Fruit fly (Drosophila melanogaster) whole organism, adult: ENCODE measurements around the gene Cat.

Source experiments
- CG11617 ChIP-seq: fragments of 200-800 bp; sonication (Bioruptor generic); optimal IDR thresholded peaks from 2 replicates; lab custom pipeline; 2017; ENCODE audit warnings: mild to moderate bottlenecking, missing biosample characterization, missing genetic modification reagents, missing genetic modification characterization
- CG12768 ChIP-seq: fragments of 200-800 bp; sonication (Bioruptor generic); optimal IDR thresholded peaks from 2 replicates; lab custom pipeline; 2017; ENCODE audit warnings: missing biosample characterization, missing genetic modification characterization, mild to moderate bottlenecking, moderate library complexity, missing genetic modification reagents
- CG7101 ChIP-seq: fragments of 200-800 bp; sonication (Bioruptor generic); optimal IDR thresholded peaks from 2 replicates; lab custom pipeline; 2018; ENCODE audit warnings: missing biosample characterization, mild to moderate bottlenecking, missing genetic modification characterization, moderate library complexity
- Clk ChIP-seq: fragments of 200-800 bp; sonication (Bioruptor generic); optimal IDR thresholded peaks from 2 replicates; lab custom pipeline; 2017; ENCODE audit warnings: missing biosample characterization, missing genetic modification characterization
- Hr96 ChIP-seq: fragments of 200-800 bp; sonication (Bioruptor generic); optimal IDR thresholded peaks from 2 replicates; lab custom pipeline; 2016; ENCODE audit warnings: missing biosample characterization, missing genetic modification characterization
- bab1 ChIP-seq: fragments of 200-800 bp; sonication (Bioruptor generic); optimal IDR thresholded peaks from 3 replicates; lab custom pipeline; 2019; ENCODE audit warnings: missing biosample characterization, mild to moderate bottlenecking, missing genetic modification characterization, moderate library complexity
- cic ChIP-seq: fragments of 200-800 bp; sonication (Bioruptor generic); optimal IDR thresholded peaks from 2 replicates; lab custom pipeline; 2017; ENCODE audit warnings: missing biosample characterization, mild to moderate bottlenecking, missing genetic modification characterization, moderate library complexity
- kay ChIP-seq: fragments of 200-800 bp; sonication (Bioruptor generic); peaks from one replicate; lab custom pipeline; 2016; ENCODE audit warnings: missing biosample characterization, missing genetic modification characterization, borderline replicate concordance
- pad ChIP-seq: fragments of 200-800 bp; sonication (Bioruptor generic); optimal IDR thresholded peaks from 3 replicates; lab custom pipeline; 2017; ENCODE audit warnings: missing biosample characterization, missing genetic modification characterization, mild to moderate bottlenecking, moderate library complexity, missing genetic modification reagents
- toe ChIP-seq: fragments of 200-800 bp; sonication (Bioruptor generic); optimal IDR thresholded peaks from 2 replicates; lab custom pipeline; 2016; ENCODE audit warnings: missing biosample characterization, missing genetic modification characterization

- TF ChIP-seq cic (GFP tag; lab: Kevin White, UChicago) (peak; percentile 71), toe (GFP tag; lab: Kevin White, UChicago) (no peak), CG7101 (tag; lab: Kevin White, UChicago) (no peak), pad (no peak), bab1 (GFP tag; lab: Kevin White, UChicago) (no peak), kay (GFP tag; lab: Kevin White, UChicago) (peak; percentile 75), CG11617 (GFP tag; lab: Kevin White, UChicago) (no peak), CG12768 (GFP tag; lab: Kevin White, UChicago) (peak; percentile 16), Hr96 (no peak), Clk (GFP tag; lab: Kevin White, UChicago) (no peak)
These were observed 11.9 kb upstream of the Cat start for dm6 chr3L:18810469-18810868.
